Fruit fly (Drosophila melanogaster) whole organism, pupa: ENCODE results near the gene Sodh1.

Source experiments
- CG10348 ChIP-seq: fragments of 200-800 bp; sonication (Bioruptor generic); IDR thresholded peaks from 2 replicates; pipeline ENCODE4 v1.3.6; 2022; ENCODE audit warnings: missing biosample characterization, missing genetic modification characterization
- CG12605 ChIP-seq: fragments of 200-800 bp; sonication (Bioruptor generic); IDR thresholded peaks from 2 replicates; pipeline ENCODE4 v1.3.6; 2022; ENCODE audit warnings: missing biosample characterization, missing genetic modification characterization
- CG13204 ChIP-seq: fragments of 200-800 bp; sonication (Bioruptor generic); optimal IDR thresholded peaks from 2 replicates; lab custom pipeline; 2018; ENCODE audit warnings: missing biosample characterization, mild to moderate bottlenecking, missing genetic modification characterization, moderate library complexity
- CG14655 ChIP-seq: fragments of 200-800 bp; sonication (Bioruptor generic); optimal IDR thresholded peaks from 3 replicates; lab custom pipeline; 2017; ENCODE audit warnings: mild to moderate bottlenecking, missing biosample characterization, missing genetic modification reagents, missing genetic modification characterization
- CG17806 ChIP-seq: fragments of 200-800 bp; sonication (Bioruptor generic); optimal IDR thresholded peaks from 2 replicates; lab custom pipeline; 2018; ENCODE audit warnings: missing biosample characterization, mild to moderate bottlenecking, missing genetic modification characterization, moderate library complexity
- CG34367 ChIP-seq: fragments of 200-800 bp; sonication (Bioruptor generic); optimal IDR thresholded peaks from 2 replicates; lab custom pipeline; 2018; ENCODE audit warnings: missing biosample characterization, mild to moderate bottlenecking, missing genetic modification characterization
- CG4496 ChIP-seq: fragments of 200-800 bp; sonication (Bioruptor generic); IDR thresholded peaks from 3 replicates; pipeline ENCODE4 v1.3.6; 2022; ENCODE audit warnings: missing biosample characterization, missing genetic modification characterization
- CG8159 ChIP-seq: fragments of 200-800 bp; sonication (Bioruptor generic); optimal IDR thresholded peaks from 3 replicates; lab custom pipeline; 2018; ENCODE audit warnings: missing biosample characterization, mild to moderate bottlenecking, missing genetic modification characterization, moderate library complexity
- D1 ChIP-seq: fragments of 200-800 bp; sonication (Bioruptor generic); optimal IDR thresholded peaks from 2 replicates; lab custom pipeline; 2018; ENCODE audit warnings: missing biosample characterization, mild to moderate bottlenecking, missing genetic modification characterization, moderate library complexity
- EcR ChIP-seq: fragments of 200-800 bp; sonication (Bioruptor generic); optimal IDR thresholded peaks from 3 replicates; lab custom pipeline; 2019; ENCODE audit warnings: missing biosample characterization, missing genetic modification characterization, mild to moderate bottlenecking, moderate library complexity, missing genetic modification reagents
- Ets98B ChIP-seq: fragments of 200-800 bp; sonication (Bioruptor generic); IDR thresholded peaks from 2 replicates; pipeline ENCODE4 v1.3.6; 2022; ENCODE audit warnings: missing biosample characterization, missing genetic modification characterization
- Snoo ChIP-seq: fragments of 200-800 bp; sonication (Bioruptor generic); optimal IDR thresholded peaks from 3 replicates; lab custom pipeline; 2017; ENCODE audit warnings: missing biosample characterization, mild to moderate bottlenecking, missing genetic modification characterization, inconsistent platforms
- fd96Ca ChIP-seq: fragments of 200-800 bp; sonication (Bioruptor generic); IDR thresholded peaks from 3 replicates; pipeline ENCODE4 v1.3.6; 2022; ENCODE audit warnings: missing biosample characterization, missing genetic modification characterization

DNA sequence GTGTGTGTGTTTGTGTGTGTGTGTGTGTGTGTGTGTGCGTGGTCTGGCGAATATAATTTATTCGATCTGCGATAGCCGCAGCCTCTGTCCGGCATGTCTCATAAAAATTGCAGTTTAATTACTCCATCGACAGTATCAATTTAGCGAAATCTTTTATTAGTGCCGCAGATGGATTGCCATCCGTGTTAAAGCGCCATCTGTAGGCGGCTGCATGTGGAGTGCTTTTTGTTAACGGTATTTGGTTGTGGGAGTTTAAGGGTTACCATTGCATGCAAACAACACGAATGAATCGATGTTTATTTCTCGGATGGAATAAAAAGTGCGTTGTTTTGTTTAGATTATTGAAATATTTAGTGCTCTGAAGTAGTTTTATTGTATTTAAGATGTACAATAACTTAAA lies 22.7 kb upstream of the Sodh1 start:
- TF ChIP-seq Snoo (tag; lab: Kevin White, UChicago), result no peak
- no peak for TF ChIP-seq CG10348
- no peak for TF ChIP-seq D1 (tag; lab: Kevin White, UChicago)
- no peak for TF ChIP-seq EcR
- no peak for TF ChIP-seq CG12605 (GFP tag; lab: Robert Waterston, UW)
- no peak for TF ChIP-seq CG13204 (GFP tag; lab: Kevin White, UChicago)
- TF ChIP-seq fd96Ca (GFP tag; lab: Robert Waterston, UW), result no peak
- no peak for TF ChIP-seq CG14655
- TF ChIP-seq CG34367 (tag; lab: Kevin White, UChicago), result no peak
- TF ChIP-seq Ets98B (GFP tag; lab: Robert Waterston, UW), result no peak
- TF ChIP-seq CG17806 (tag; lab: Kevin White, UChicago), result no peak
- no peak for TF ChIP-seq CG4496
- no peak for TF ChIP-seq CG8159 (tag; lab: Kevin White, UChicago)
